Fruit fly (Drosophila melanogaster) S2 (cell line): ENCODE measurements around the gene CecC.

Experiments used
- CG8478 ChIP-seq: fragments of >200 bp; optimal IDR thresholded peaks from 2 replicates; lab custom pipeline; 2018
- CTCF ChIP-seq, 2 experiments: fragments of >200 bp; optimal IDR thresholded peaks; 2 replicates each; lab custom pipeline; 2018

- TF ChIP-seq CG8478 (no peak), CTCF (optimal IDR thresholded peaks at IDR 0.05; lab: Kevin White, UChicago) (no peak)
Measured at dm6 chr3R:30236994-30237393, 20.7 kb downstream of the CecC start.
